Fruit fly (Drosophila melanogaster): ENCODE results near the gene CecC.

The CecC gene

dm6 chr3R:30195606-30196049 is 20.7 kb upstream of the CecC start (continued):
- no peak for TF ChIP-seq CG3995 (GFP tag; optimal IDR thresholded peaks at IDR 0.05)
- TF ChIP-seq pb (GFP tag; optimal IDR thresholded peaks at IDR 0.05), result no peak
- no peak for TF ChIP-seq danr (GFP tag; IDR thresholded peaks at IDR 0.05)
- no peak for TF ChIP-seq CG18619 (GFP tag; optimal IDR thresholded peaks at IDR 0.05)
- no peak for TF ChIP-seq tx (GFP tag; optimal IDR thresholded peaks at IDR 0.05)
- no peak for TF ChIP-seq Sin3A (optimal IDR thresholded peaks at IDR 0.05)
- 0 out of 2 replicates have a peak, but pooled peaks have one; percentile 20 for TF ChIP-seq CG14667 (GFP tag; IDR thresholded peaks at IDR 0.05)
- no peak for TF ChIP-seq Neu2 (GFP tag; optimal IDR thresholded peaks at IDR 0.05; ENCODE audit: borderline replicate concordance)
- no peak for TF ChIP-seq CG10274 (GFP tag; optimal IDR thresholded peaks at IDR 0.05)

dm6 chr3R:30196128-30196527 is 20.2 kb upstream of the CecC start, which contains the start of gene CG15531:
TSS of gene CG15531 (minus strand) at chr3R:30196228.
- TF ChIP-seq CG13296 (GFP tag; optimal IDR thresholded peaks at IDR 0.05) (no peak), Asciz (GFP tag; optimal IDR thresholded peaks at IDR 0.05) (no peak), Trl (optimal IDR thresholded peaks at IDR 0.05) (no peak), Trl (GFP tag; optimal IDR thresholded peaks at IDR 0.05) (no peak), slou (GFP tag; optimal IDR thresholded peaks at IDR 0.05) (no peak), CG1529 (GFP tag; optimal IDR thresholded peaks at IDR 0.05) (no peak)

- TF ChIP-seq HLH54F (GFP tag; optimal IDR thresholded peaks at IDR 0.05) (no peak), sug (tag; optimal IDR thresholded peaks at IDR 0.05) (peak; percentile 3), CG13296 (GFP tag; optimal IDR thresholded peaks at IDR 0.05) (no peak), Deaf1 (tag; optimal IDR thresholded peaks at IDR 0.05) (peak; percentile 22), nerfin-1 (tag; optimal IDR thresholded peaks at IDR 0.05) (no peak), Pdp1 (GFP tag; optimal IDR thresholded peaks at IDR 0.05) (peak in 1 of 2 experiments; percentile 88), Hr78 (GFP tag; optimal IDR thresholded peaks at IDR 0.05) (peak in 1 of 2 experiments; percentile 97), CG12769 (tag; optimal IDR thresholded peaks at IDR 0.05) (peak; percentile 68)
Observed at dm6 chr3R:30197796-30198195, 18.5 kb upstream of the CecC start.

- TF ChIP-seq lilli (GFP tag; optimal IDR thresholded peaks at IDR 0.05) (no peak), CG13894 (tag; optimal IDR thresholded peaks at IDR 0.05) (peak; percentile 65), gcm (GFP tag; optimal IDR thresholded peaks at IDR 0.05) (no peak), pita (GFP tag; optimal IDR thresholded peaks at IDR 0.05) (no peak), ap (GFP tag; IDR thresholded peaks at IDR 0.05) (no peak), repo (GFP tag; optimal IDR thresholded peaks at IDR 0.05) (no peak), Ssrp (tag; optimal IDR thresholded peaks at IDR 0.05) (no peak), CG10959 (GFP tag; IDR thresholded peaks at IDR 0.05) (no peak), Med (GFP tag) (peak; percentile 89), CG4282 (GFP tag; optimal IDR thresholded peaks at IDR 0.05) (no peak), CG7271 (tag; optimal IDR thresholded peaks at IDR 0.05) (no peak), Max (GFP tag; optimal IDR thresholded peaks at IDR 0.05) (no peak), scrt (GFP tag; optimal IDR thresholded peaks at IDR 0.05) (peak; percentile 20), CG4328 (GFP tag; optimal IDR thresholded peaks at IDR 0.05) (peak; percentile 39), Atf3 (GFP tag; optimal IDR thresholded peaks at IDR 0.05) (no peak), CG12219 (GFP tag; optimal IDR thresholded peaks at IDR 0.05) (no peak), CG7987 (GFP tag; optimal IDR thresholded peaks at IDR 0.05) (no peak), BEAF-32 (GFP tag; optimal IDR thresholded peaks at IDR 0.05) (no peak), schlank (tag; optimal IDR thresholded peaks at IDR 0.05) (peak; percentile 49), chinmo (GFP tag; IDR thresholded peaks at IDR 0.05; ENCODE audit: partially characterized antibody) (no peak), CG8478 (optimal IDR thresholded peaks at IDR 0.05) (no peak), CG16815 (GFP tag; optimal IDR thresholded peaks at IDR 0.05) (no peak), knrl (GFP tag; IDR thresholded peaks at IDR 0.05; ENCODE audit: partially characterized antibody) (no peak), CG32772 (GFP tag; IDR thresholded peaks at IDR 0.05) (no peak), ci (GFP tag; IDR thresholded peaks at IDR 0.05) (no peak), ken (GFP tag; IDR thresholded peaks at IDR 0.05) (no peak)
Observed at dm6 chr3R:30198793-30199192, 17.5 kb upstream of the CecC start.

Data from whole organism, embryonic.